Worm (Caenorhabditis elegans): ENCODE data around the gene cld-1.

ce11 chrIV:12960136-12960535 lies 24.1 kb upstream of the cld-1 start, which contains the start of gene F55G11.7:
- TF ChIP-seq nhr-12 (tag; optimal IDR thresholded peaks at IDR 0.05) (no peak), snpc-4 (tag; optimal IDR thresholded peaks at IDR 0.05) (no peak), unc-39 (tag; optimal IDR thresholded peaks at IDR 0.05) (no peak), elt-3 (tag; optimal IDR thresholded peaks at IDR 0.05) (no peak), sptf-1 (tag; optimal IDR thresholded peaks at IDR 0.05) (no peak), lsy-2 (tag; optimal IDR thresholded peaks at IDR 0.05) (no peak), ztf-11 (tag; optimal IDR thresholded peaks at IDR 0.05) (no peak), nhr-237 (tag; optimal IDR thresholded peaks at IDR 0.05) (no peak), unc-120 (tag; optimal IDR thresholded peaks at IDR 0.05; ENCODE audit: poor library complexity, severe bottlenecking) (no peak), lin-13 (tag; optimal IDR thresholded peaks at IDR 0.05) (no peak), nhr-76 (tag; optimal IDR thresholded peaks at IDR 0.05) (no peak)
